Worm (Caenorhabditis elegans) whole organism, L1 larva: ENCODE data around the gene K05B2.4.

Experiments used
- aha-1 ChIP-seq: fragments of 150-350 bp; optimal IDR thresholded peaks from 2 replicates; lab custom pipeline; 2014; ENCODE audit warnings: missing biosample characterization, missing genetic modification characterization
- ama-1 ChIP-seq: fragments of 150-350 bp; optimal IDR thresholded peaks from 2 replicates; lab custom pipeline; 2014
- ceh-88 ChIP-seq: fragments of 200-800 bp; sonication (Bioruptor generic); IDR thresholded peaks from 2 replicates; pipeline ENCODE4 v1.3.6; 2022; ENCODE audit warnings: missing genetic modification characterization, missing compliant biosample characterization
- elt-3 ChIP-seq, 6 experiments: fragments of 150-350 bp in 1 of 6; sonication (generic microtip); optimal IDR thresholded peaks; 2 replicates each; lab custom pipeline; 2017 to 2018; ENCODE audit warnings: missing biosample characterization in 6 of 6, missing genetic modification characterization in 6 of 6, inconsistent platforms in 1 of 6
- fkh-10 ChIP-seq: sonication (generic microtip); optimal IDR thresholded peaks from 2 replicates; lab custom pipeline; 2017; ENCODE audit warnings: missing biosample characterization, missing genetic modification reagents, missing genetic modification characterization
- hlh-4 ChIP-seq: sonication (generic microtip); optimal IDR thresholded peaks from 2 replicates; lab custom pipeline; 2016; ENCODE audit warnings: mild to moderate bottlenecking, missing genetic modification characterization, missing compliant biosample characterization
- jun-1 ChIP-seq: fragments of 150-350 bp; optimal IDR thresholded peaks from 2 replicates; lab custom pipeline; 2014; ENCODE audit warnings: missing biosample characterization, missing genetic modification reagents, missing genetic modification characterization
- snpc-4 ChIP-seq: fragments of 150-350 bp; optimal IDR thresholded peaks from 2 replicates; lab custom pipeline; 2014; ENCODE audit warnings: missing biosample characterization, missing genetic modification characterization
- sox-4 ChIP-seq: sonication (generic microtip); optimal IDR thresholded peaks from 2 replicates; lab custom pipeline; 2016; ENCODE audit warnings: missing genetic modification characterization, missing compliant biosample characterization
- sptf-1 ChIP-seq: fragments of 150-350 bp; optimal IDR thresholded peaks from 2 replicates; lab custom pipeline; 2014; ENCODE audit warnings: missing biosample characterization, missing genetic modification characterization
- swsn-7 ChIP-seq: sonication (generic microtip); optimal IDR thresholded peaks from 2 replicates; lab custom pipeline; 2016; ENCODE audit warnings: missing genetic modification characterization, missing compliant biosample characterization
- tbx-2 ChIP-seq: sonication (generic microtip); optimal IDR thresholded peaks from 2 replicates; lab custom pipeline; 2016; ENCODE audit warnings: missing genetic modification characterization, missing compliant biosample characterization
- unc-86 ChIP-seq: sonication (generic microtip); optimal IDR thresholded peaks from 2 replicates; lab custom pipeline; 2016; ENCODE audit warnings: missing genetic modification characterization, missing compliant biosample characterization

ce11 chrX:4947749-4948148 lies 27.0 kb upstream of the K05B2.4 start, which contains the start of gene tyra-3:
- TF ChIP-seq fkh-10 (GFP tag; lab: Kevin White, UChicago) (no peak), ceh-88 (GFP tag; lab: Robert Waterston, UW) (no peak), unc-86 (tag; lab: Kevin White, UChicago) (no peak), sox-4 (tag; lab: Kevin White, UChicago) (no peak), elt-3 (tag; optimal IDR thresholded peaks at IDR 0.05; lab: Kevin White, UChicago) (no peak), tbx-2 (tag; lab: Kevin White, UChicago) (no peak), hlh-4 (tag; lab: Kevin White, UChicago) (no peak), ama-1 (lab: Kevin White, UChicago) (no peak), swsn-7 (tag; lab: Kevin White, UChicago) (no peak), sptf-1 (tag; lab: Kevin White, UChicago) (no peak), snpc-4 (tag; lab: Kevin White, UChicago) (no peak), aha-1 (tag; lab: Kevin White, UChicago) (no peak), jun-1 (tag; lab: Kevin White, UChicago) (no peak)
